Worm (Caenorhabditis elegans): ENCODE measurements around the gene F40F8.4.
A peak's percentile ranks its signal among the peaks of the same experiment; 100 is the strongest.

Gene F40F8.4

ce11 chrII:11157660-11158059 is 17.6 kb upstream of the F40F8.4 start (continued):
- TF ChIP-seq ceh-18 (tag; optimal IDR thresholded peaks at IDR 0.05), result peak; percentile 48
- no peak for TF ChIP-seq rnt-1 (tag; optimal IDR thresholded peaks at IDR 0.05)
- TF ChIP-seq dmd-4 (tag; optimal IDR thresholded peaks at IDR 0.05; ENCODE audit: borderline replicate concordance), result peak; percentile 19
- peak; percentile 35 for TF ChIP-seq sdc-2 (tag; optimal IDR thresholded peaks at IDR 0.05)
- TF ChIP-seq hlh-30 (tag; optimal IDR thresholded peaks at IDR 0.05; ENCODE audit: insufficient read depth), result no peak
- TF ChIP-seq fax-1 (tag; optimal IDR thresholded peaks at IDR 0.05), result peak; percentile 38
- TF ChIP-seq gmeb-2 (tag; optimal IDR thresholded peaks at IDR 0.05), result peak; percentile 27
- TF ChIP-seq che-1 (tag; optimal IDR thresholded peaks at IDR 0.05), result peak; percentile 57
- TF ChIP-seq ceh-2 (tag; optimal IDR thresholded peaks at IDR 0.05), result peak; percentile 38
- 0 out of 2 replicates have a peak, but pooled peaks have one; percentile 35 for TF ChIP-seq ceh-45 (GFP tag; IDR thresholded peaks at IDR 0.05)
- no peak for TF ChIP-seq K09A11.1 (tag; optimal IDR thresholded peaks at IDR 0.05; ENCODE audit: insufficient read depth)
- peak; percentile 32 for TF ChIP-seq C38D4.7 (GFP tag; optimal IDR thresholded peaks at IDR 0.05)
- TF ChIP-seq syd-9 (tag; optimal IDR thresholded peaks at IDR 0.05), result peak; percentile 47

- TF ChIP-seq ceh-45 (GFP tag; IDR thresholded peaks at IDR 0.05), result no peak
- TF ChIP-seq ref-2 (tag; optimal IDR thresholded peaks at IDR 0.05), result no peak
- TF ChIP-seq elt-4 (tag; optimal IDR thresholded peaks at IDR 0.05), result no peak
- TF ChIP-seq unc-55 (GFP tag; optimal IDR thresholded peaks at IDR 0.05), result no peak
- TF ChIP-seq odd-2 (tag; optimal IDR thresholded peaks at IDR 0.05), result no peak
- TF ChIP-seq nfya-1 (tag; optimal IDR thresholded peaks at IDR 0.05), result no peak
- no peak for TF ChIP-seq eyg-1 (tag; optimal IDR thresholded peaks at IDR 0.05)
Observed at ce11 chrII:11156160-11156559, 16.1 kb upstream of the F40F8.4 start.

ce11 chrII:11155400-11155799 is 15.4 kb upstream of the F40F8.4 start:
- no peak for TF ChIP-seq C38D4.7 (GFP tag; optimal IDR thresholded peaks at IDR 0.05)
- TF ChIP-seq ceh-2 (tag; optimal IDR thresholded peaks at IDR 0.05), result no peak
- TF ChIP-seq odd-2 (tag; optimal IDR thresholded peaks at IDR 0.05), result no peak
- no peak for TF ChIP-seq lim-6 (tag; optimal IDR thresholded peaks at IDR 0.05)
- TF ChIP-seq ztf-16 (tag; optimal IDR thresholded peaks at IDR 0.05), result no peak
- no peak for TF ChIP-seq ets-4 (tag; optimal IDR thresholded peaks at IDR 0.05)
- no peak for TF ChIP-seq ceh-31 (tag; optimal IDR thresholded peaks at IDR 0.05)
- no peak for TF ChIP-seq nhr-11 (tag; optimal IDR thresholded peaks at IDR 0.05)
- TF ChIP-seq tbx-7 (tag; optimal IDR thresholded peaks at IDR 0.05), result no peak
- TF ChIP-seq hlh-15 (tag; optimal IDR thresholded peaks at IDR 0.05), result no peak

ce11 chrII:11154957-11155356 is 14.9 kb upstream of the F40F8.4 start:
- TF ChIP-seq che-1 (tag; optimal IDR thresholded peaks at IDR 0.05) (no peak), unc-86 (tag; optimal IDR thresholded peaks at IDR 0.05) (no peak), dmd-4 (tag; optimal IDR thresholded peaks at IDR 0.05; ENCODE audit: borderline replicate concordance) (no peak), Y22D7AL.16 (tag; optimal IDR thresholded peaks at IDR 0.05) (no peak), nhr-232 (tag; optimal IDR thresholded peaks at IDR 0.05) (no peak), pha-2 (tag; optimal IDR thresholded peaks at IDR 0.05) (no peak), tbx-7 (tag; optimal IDR thresholded peaks at IDR 0.05) (no peak), lin-11 (tag; optimal IDR thresholded peaks at IDR 0.05) (no peak), ceh-6 (GFP tag; optimal IDR thresholded peaks at IDR 0.05) (no peak), ahr-1 (tag; optimal IDR thresholded peaks at IDR 0.05) (no peak), fkh-10 (GFP tag; optimal IDR thresholded peaks at IDR 0.05) (no peak), madf-2 (tag; optimal IDR thresholded peaks at IDR 0.05) (no peak)

- TF ChIP-seq elt-2 (tag; optimal IDR thresholded peaks at IDR 0.05) (peak; percentile 48), nhr-232 (tag; optimal IDR thresholded peaks at IDR 0.05) (no peak), ceh-48 (tag; optimal IDR thresholded peaks at IDR 0.05) (no peak)
Observed at ce11 chrII:11153800-11154199, 13.8 kb upstream of the F40F8.4 start.
